Fruit fly (Drosophila melanogaster) whole organism, pupa: Measurements from ENCODE around the gene CG3630.

ENCODE experiments used
- CG10348 ChIP-seq: fragments of 200-800 bp; sonication (Bioruptor generic); IDR thresholded peaks from 2 replicates; pipeline ENCODE4 v1.3.6; 2022; ENCODE audit warnings: missing biosample characterization, missing genetic modification characterization
- CG12605 ChIP-seq: fragments of 200-800 bp; sonication (Bioruptor generic); IDR thresholded peaks from 2 replicates; pipeline ENCODE4 v1.3.6; 2022; ENCODE audit warnings: missing biosample characterization, missing genetic modification characterization
- CG13204 ChIP-seq: fragments of 200-800 bp; sonication (Bioruptor generic); optimal IDR thresholded peaks from 2 replicates; lab custom pipeline; 2018; ENCODE audit warnings: missing biosample characterization, mild to moderate bottlenecking, missing genetic modification characterization, moderate library complexity
- CG8301 ChIP-seq: fragments of 200-800 bp; sonication (Bioruptor generic); optimal IDR thresholded peaks from 2 replicates; lab custom pipeline; 2018; ENCODE audit warnings: missing biosample characterization, mild to moderate bottlenecking, missing genetic modification characterization
- CG9948 ChIP-seq: fragments of 200-800 bp; sonication (Bioruptor generic); optimal IDR thresholded peaks from 2 replicates; lab custom pipeline; 2018; ENCODE audit warnings: missing biosample characterization, mild to moderate bottlenecking, missing genetic modification characterization, moderate library complexity
- D1 ChIP-seq: fragments of 200-800 bp; sonication (Bioruptor generic); optimal IDR thresholded peaks from 2 replicates; lab custom pipeline; 2018; ENCODE audit warnings: missing biosample characterization, mild to moderate bottlenecking, missing genetic modification characterization, moderate library complexity
- EcR ChIP-seq: fragments of 200-800 bp; sonication (Bioruptor generic); optimal IDR thresholded peaks from 3 replicates; lab custom pipeline; 2019; ENCODE audit warnings: missing biosample characterization, missing genetic modification characterization, mild to moderate bottlenecking, moderate library complexity, missing genetic modification reagents
- Ets98B ChIP-seq: fragments of 200-800 bp; sonication (Bioruptor generic); IDR thresholded peaks from 2 replicates; pipeline ENCODE4 v1.3.6; 2022; ENCODE audit warnings: missing biosample characterization, missing genetic modification characterization
- Pif1B ChIP-seq: fragments of 200-800 bp; sonication (Bioruptor generic); optimal IDR thresholded peaks from 3 replicates; lab custom pipeline; 2016; ENCODE audit warnings: missing biosample characterization, missing genetic modification characterization
- fd96Ca ChIP-seq: fragments of 200-800 bp; sonication (Bioruptor generic); IDR thresholded peaks from 3 replicates; pipeline ENCODE4 v1.3.6; 2022; ENCODE audit warnings: missing biosample characterization, missing genetic modification characterization
- gl ChIP-seq: fragments of 200-800 bp; sonication (Bioruptor generic); optimal IDR thresholded peaks from 2 replicates; lab custom pipeline; 2018; ENCODE audit warnings: missing biosample characterization, mild to moderate bottlenecking, missing genetic modification characterization
- rn ChIP-seq: fragments of 200-800 bp; sonication (Bioruptor generic); IDR thresholded peaks from 2 replicates; pipeline ENCODE4 v1.3.6; 2022; ENCODE audit warnings: missing biosample characterization, missing genetic modification characterization

dm6 chrX:2170424-2170823, 8.4 kb downstream of the CG3630 start:
- TF ChIP-seq D1 (tag; lab: Kevin White, UChicago) (no peak), EcR (GFP tag; lab: Kevin White, UChicago) (no peak), fd96Ca (GFP tag; lab: Robert Waterston, UW) (no peak), CG12605 (GFP tag; lab: Robert Waterston, UW) (no peak), CG8301 (tag; lab: Kevin White, UChicago) (no peak), CG10348 (no peak), rn (no peak), CG13204 (no peak), Pif1B (GFP tag; lab: Kevin White, UChicago) (no peak), CG9948 (no peak), gl (no peak), Ets98B (GFP tag; lab: Robert Waterston, UW) (no peak)
